Worm (Caenorhabditis elegans) whole organism, L4 larva: ENCODE results near the gene his-18.

ENCODE experiments used
- dpl-1 ChIP-seq: fragments of 150-350 bp; optimal IDR thresholded peaks from 2 replicates; lab custom pipeline; 2014; ENCODE audit warnings: missing biosample characterization, missing genetic modification reagents, missing genetic modification characterization
- mdl-1 ChIP-seq, 2 experiments: fragments of 150-350 bp in 1 of 2; sonication (generic microtip) in 1 of 2; optimal IDR thresholded peaks; 2 replicates each; lab custom pipeline; 2014 to 2017; ENCODE audit warnings: missing biosample characterization in 2 of 2, missing genetic modification characterization in 2 of 2

- TF ChIP-seq mdl-1 (tag; optimal IDR thresholded peaks at IDR 0.05; lab: Kevin White, UChicago) = no peak
- TF ChIP-seq dpl-1 (GFP tag; lab: Kevin White, UChicago) = no peak
Observed at ce11 chrV:8947499-8947898, 49.5 kb downstream of the his-18 start, which contains the start of gene gck-1.
